Worm (Caenorhabditis elegans) whole organism, L1 larva: ENCODE measurements around the gene srh-45.

Source experiments
- C34B4.2 ChIP-seq: sonication (generic microtip); optimal IDR thresholded peaks from 2 replicates; lab custom pipeline; 2017; ENCODE audit warnings: mild to moderate bottlenecking, missing genetic modification characterization, missing compliant biosample characterization
- ama-1 ChIP-seq: fragments of 150-350 bp; optimal IDR thresholded peaks from 2 replicates; lab custom pipeline; 2014
- ceh-8 ChIP-seq: fragments of 200-800 bp; sonication (Bioruptor generic); optimal IDR thresholded peaks from 2 replicates; lab custom pipeline; 2018; ENCODE audit warnings: mild to moderate bottlenecking, missing genetic modification characterization, moderate library complexity, missing compliant biosample characterization
- ceh-88 ChIP-seq: fragments of 200-800 bp; sonication (Bioruptor generic); IDR thresholded peaks from 2 replicates; pipeline ENCODE4 v1.3.6; 2022; ENCODE audit warnings: missing genetic modification characterization, missing compliant biosample characterization
- ces-1 ChIP-seq: fragments of 150-350 bp; optimal IDR thresholded peaks from 2 replicates; lab custom pipeline; 2014; ENCODE audit warnings: missing biosample characterization, missing genetic modification reagents, missing genetic modification characterization
- efl-1 ChIP-seq, 4 experiments: fragments of 150-350 bp; optimal IDR thresholded peaks in 3 of 4; peaks in 1 of 4; 1 replicate in 1 of 4; 2 replicates in 3 of 4; lab custom pipeline; 2014; ENCODE audit warnings: missing biosample characterization in 2 of 4, missing genetic modification characterization in 2 of 4, missing genetic modification reagents in 2 of 4
- efl-3 ChIP-seq: fragments of 200-800 bp; sonication (Bioruptor generic); optimal IDR thresholded peaks from 2 replicates; lab custom pipeline; 2018; ENCODE audit warnings: mild to moderate bottlenecking, missing genetic modification characterization, missing compliant biosample characterization
- egl-13 ChIP-seq: sonication (generic microtip); optimal IDR thresholded peaks from 2 replicates; lab custom pipeline; 2016; ENCODE audit warnings: missing genotype, missing genetic modification reagents, missing genetic modification characterization, missing compliant biosample characterization
- egl-27 ChIP-seq, 2 experiments: fragments of 150-350 bp in 1 of 2; sonication (generic microtip); optimal IDR thresholded peaks; 3 replicates each; lab custom pipeline; 2017 to 2018; ENCODE audit warnings: missing biosample characterization in 2 of 2, missing genetic modification characterization in 2 of 2, missing genetic modification reagents in 2 of 2
- fkh-10 ChIP-seq: sonication (generic microtip); optimal IDR thresholded peaks from 2 replicates; lab custom pipeline; 2017; ENCODE audit warnings: missing biosample characterization, missing genetic modification reagents, missing genetic modification characterization
- fkh-8 ChIP-seq: sonication (generic microtip); optimal IDR thresholded peaks from 2 replicates; lab custom pipeline; 2016; ENCODE audit warnings: mild to moderate bottlenecking, missing genetic modification characterization, missing compliant biosample characterization
- fos-1 ChIP-seq: fragments of 150-350 bp; optimal IDR thresholded peaks from 2 replicates; lab custom pipeline; 2014; ENCODE audit warnings: missing biosample characterization, missing genetic modification characterization
- hlh-4 ChIP-seq: sonication (generic microtip); optimal IDR thresholded peaks from 2 replicates; lab custom pipeline; 2016; ENCODE audit warnings: mild to moderate bottlenecking, missing genetic modification characterization, missing compliant biosample characterization
- lin-14 ChIP-seq: fragments of 200-800 bp; sonication (Bioruptor generic); optimal IDR thresholded peaks from 2 replicates; lab custom pipeline; 2018; ENCODE audit warnings: mild to moderate bottlenecking, missing genetic modification characterization, moderate library complexity, missing compliant biosample characterization
- lin-15B ChIP-seq: fragments of 150-350 bp; sonication (generic microtip); optimal IDR thresholded peaks from 3 replicates; lab custom pipeline; 2014; ENCODE audit warnings: missing biosample characterization, missing genetic modification characterization
- lin-35 ChIP-seq, 2 experiments: fragments of 150-350 bp; optimal IDR thresholded peaks; 2 replicates each; lab custom pipeline; 2014; ENCODE audit warnings: missing biosample characterization in 2 of 2, missing genetic modification characterization in 2 of 2, missing genetic modification reagents in 2 of 2
- lsy-2 ChIP-seq, 2 experiments: fragments of 150-350 bp; optimal IDR thresholded peaks; 2 replicates each; lab custom pipeline; 2014; ENCODE audit warnings: missing biosample characterization in 2 of 2, missing genetic modification characterization in 2 of 2
- mab-9 ChIP-seq: fragments of 200-800 bp; sonication (Bioruptor generic); IDR thresholded peaks from 2 replicates; pipeline ENCODE4 v1.3.6; 2022; ENCODE audit warnings: missing genetic modification reagents, missing genetic modification characterization, missing compliant biosample characterization
- mdl-1 ChIP-seq, 2 experiments: fragments of 150-350 bp; optimal IDR thresholded peaks; 2 replicates each; lab custom pipeline; 2014 to 2017; ENCODE audit warnings: missing biosample characterization in 2 of 2, missing genetic modification characterization in 2 of 2, inconsistent platforms in 1 of 2
- mep-1 ChIP-seq: fragments of 150-350 bp; optimal IDR thresholded peaks from 2 replicates; lab custom pipeline; 2014; ENCODE audit warnings: missing biosample characterization, missing genetic modification characterization
- nhr-11 ChIP-seq: fragments of 150-350 bp; optimal IDR thresholded peaks from 2 replicates; lab custom pipeline; 2014; ENCODE audit warnings: missing biosample characterization, missing genetic modification characterization
- nhr-12 ChIP-seq: sonication (generic microtip); optimal IDR thresholded peaks from 2 replicates; lab custom pipeline; 2017; ENCODE audit warnings: missing biosample characterization, missing genetic modification characterization
- nhr-28 ChIP-seq: fragments of 150-350 bp; optimal IDR thresholded peaks from 2 replicates; lab custom pipeline; 2014; ENCODE audit warnings: missing biosample characterization, missing genetic modification characterization
- nhr-71 ChIP-seq: sonication (generic microtip); optimal IDR thresholded peaks from 2 replicates; lab custom pipeline; 2016; ENCODE audit warnings: mild to moderate bottlenecking, missing genetic modification characterization, moderate library complexity, missing compliant biosample characterization
- nhr-84 ChIP-seq: sonication (generic microtip); optimal IDR thresholded peaks from 2 replicates; lab custom pipeline; 2017; ENCODE audit warnings: missing biosample characterization, missing genetic modification characterization
- pax-3 ChIP-seq: fragments of 200-800 bp; sonication (Bioruptor generic); optimal IDR thresholded peaks from 2 replicates; lab custom pipeline; 2018; ENCODE audit warnings: mild to moderate bottlenecking, missing genetic modification characterization, moderate library complexity, missing compliant biosample characterization
- pqm-1 ChIP-seq: sonication (generic microtip); optimal IDR thresholded peaks from 3 replicates; lab custom pipeline; 2017; ENCODE audit warnings: missing biosample characterization, missing genetic modification characterization
- snu-23 ChIP-seq: sonication (generic microtip); optimal IDR thresholded peaks from 2 replicates; lab custom pipeline; 2016; ENCODE audit warnings: missing genetic modification characterization, missing compliant biosample characterization
- sptf-1 ChIP-seq: fragments of 150-350 bp; optimal IDR thresholded peaks from 2 replicates; lab custom pipeline; 2014; ENCODE audit warnings: missing biosample characterization, missing genetic modification characterization
- unc-130 ChIP-seq: fragments of 150-350 bp; optimal IDR thresholded peaks from 2 replicates; lab custom pipeline; 2017; ENCODE audit warnings: missing biosample characterization, missing genetic modification characterization, inconsistent platforms
- unc-86 ChIP-seq: sonication (generic microtip); optimal IDR thresholded peaks from 2 replicates; lab custom pipeline; 2016; ENCODE audit warnings: missing genetic modification characterization, missing compliant biosample characterization
- xbp-1 ChIP-seq: sonication (generic microtip); optimal IDR thresholded peaks from 2 replicates; lab custom pipeline; 2016; ENCODE audit warnings: missing genetic modification characterization, missing compliant biosample characterization
- ztf-4 ChIP-seq: fragments of 150-350 bp; optimal IDR thresholded peaks from 2 replicates; lab custom pipeline; 2014; ENCODE audit warnings: missing biosample characterization, missing genetic modification characterization

srh-45 gene

ce11 chrV:11304879-11305278 lies at the start of gene srh-45:
srh-45 (minus strand) TSS chrV:11304979.
- no peak for TF ChIP-seq ama-1 (lab: Kevin White, UChicago)
- no peak for TF ChIP-seq efl-1 (optimal IDR thresholded peaks at IDR 0.05; lab: Kevin White, UChicago)
- no peak for TF ChIP-seq efl-1 (GFP tag; optimal IDR thresholded peaks at IDR 0.05 in 1 of 2; lab: Kevin White, UChicago)
- TF ChIP-seq nhr-11 (tag; lab: Kevin White, UChicago): no peak
- TF ChIP-seq fkh-8: no peak
- TF ChIP-seq C34B4.2 (tag; lab: Kevin White, UChicago): no peak
- TF ChIP-seq ceh-88 (GFP tag; lab: Robert Waterston, UW): no peak
- no peak for TF ChIP-seq snu-23
- TF ChIP-seq pax-3 (tag; lab: Kevin White, UChicago): no peak
- no peak for TF ChIP-seq nhr-12 (tag; lab: Kevin White, UChicago)
- TF ChIP-seq nhr-28 (tag; lab: Kevin White, UChicago): no peak

- TF ChIP-seq ces-1 (GFP tag; lab: Kevin White, UChicago): peak; percentile 3
- no peak for TF ChIP-seq unc-86
- no peak for TF ChIP-seq lin-15B
- TF ChIP-seq efl-3: no peak
- peak; percentile 56 for TF ChIP-seq lin-14 (GFP tag; lab: Kevin White, UChicago)
- TF ChIP-seq ceh-88 (GFP tag; lab: Robert Waterston, UW): no peak
- TF ChIP-seq lin-35 (GFP tag; optimal IDR thresholded peaks at IDR 0.05; lab: Kevin White, UChicago): no peak
- TF ChIP-seq lsy-2 (tag; optimal IDR thresholded peaks at IDR 0.05; lab: Kevin White, UChicago): no peak
- peak; percentile 12 for TF ChIP-seq fkh-10 (GFP tag; lab: Kevin White, UChicago)
- TF ChIP-seq nhr-84 (tag; lab: Kevin White, UChicago): no peak
- TF ChIP-seq nhr-71 (tag; lab: Kevin White, UChicago): no peak
- no peak for TF ChIP-seq pqm-1 (tag; lab: Kevin White, UChicago)
- no peak for TF ChIP-seq mep-1 (tag; lab: Kevin White, UChicago)
- TF ChIP-seq efl-1 (optimal IDR thresholded peaks at IDR 0.05; lab: Kevin White, UChicago): no peak
- TF ChIP-seq efl-1 (GFP tag; optimal IDR thresholded peaks at IDR 0.05 in 1 of 2; lab: Kevin White, UChicago): no peak
Observed at ce11 chrV:11354264-11354663, 49.5 kb upstream of the srh-45 start.

ce11 chrV:11352893-11353292 lies 48.1 kb upstream of the srh-45 start, which contains the start of gene npr-25:
npr-25 (minus strand) TSS chrV:11352993.
- no peak for TF ChIP-seq snu-23
- no peak for TF ChIP-seq lin-35 (GFP tag; optimal IDR thresholded peaks at IDR 0.05; lab: Kevin White, UChicago)
- no peak for TF ChIP-seq xbp-1 (tag; lab: Kevin White, UChicago)
- no peak for TF ChIP-seq fkh-8
- TF ChIP-seq sptf-1 (tag; lab: Kevin White, UChicago): no peak
- TF ChIP-seq fos-1 (tag; lab: Kevin White, UChicago): no peak
- no peak for TF ChIP-seq ama-1 (lab: Kevin White, UChicago)
- TF ChIP-seq ztf-4 (tag; lab: Kevin White, UChicago): no peak
- no peak for TF ChIP-seq mdl-1 (tag; optimal IDR thresholded peaks at IDR 0.05; lab: Kevin White, UChicago)
- no peak for TF ChIP-seq hlh-4 (tag; lab: Kevin White, UChicago)
- TF ChIP-seq unc-130 (tag; lab: Kevin White, UChicago): no peak

ce11 chrV:11351263-11351662 lies 46.5 kb upstream of the srh-45 start:
- peak; percentile 19 for TF ChIP-seq fkh-10 (GFP tag; lab: Kevin White, UChicago)
- TF ChIP-seq egl-13 (tag; lab: Kevin White, UChicago): no peak
- peak; percentile 47 for TF ChIP-seq lin-14 (GFP tag; lab: Kevin White, UChicago)
- TF ChIP-seq ceh-8 (GFP tag; lab: Kevin White, UChicago): no peak

- TF ChIP-seq efl-1 (optimal IDR thresholded peaks at IDR 0.05; lab: Kevin White, UChicago): no peak
- TF ChIP-seq efl-1 (GFP tag; optimal IDR thresholded peaks at IDR 0.05 in 1 of 2; lab: Kevin White, UChicago): peak in 1 of 2 experiments; percentile 33
- no peak for TF ChIP-seq egl-27 (tag; optimal IDR thresholded peaks at IDR 0.05; lab: Kevin White, UChicago)
- TF ChIP-seq pax-3 (tag; lab: Kevin White, UChicago): no peak
- no peak for TF ChIP-seq hlh-4 (tag; lab: Kevin White, UChicago)
- TF ChIP-seq efl-3: no peak
- TF ChIP-seq mab-9 (GFP tag; lab: Robert Waterston, UW): no peak
Observed at ce11 chrV:11346912-11347311, 42.1 kb upstream of the srh-45 start, which contains the start of gene grl-7. grl-7 (minus strand) TSS chrV:11347012.
